Worm (Caenorhabditis elegans): Measurements from ENCODE around the gene scl-9.

The scl-9 gene

ce11 chrIV:13066044-13066443 lies 19.1 kb downstream of the scl-9 start:
- TF ChIP-seq ceh-30 (tag; optimal IDR thresholded peaks at IDR 0.05) (no peak), elt-4 (tag; optimal IDR thresholded peaks at IDR 0.05) (peak; percentile 37)

- no peak for TF ChIP-seq madf-2 (tag; optimal IDR thresholded peaks at IDR 0.05)
- TF ChIP-seq elt-2 (tag; optimal IDR thresholded peaks at IDR 0.05) = no peak
- TF ChIP-seq ref-2 (tag; optimal IDR thresholded peaks at IDR 0.05) = no peak
These were observed 20.3 kb downstream of the scl-9 start, which contains the start of gene col-131 for ce11 chrIV:13067200-13067599. Gene col-131, minus strand, starts transcription at chrIV:13067300.

- TF ChIP-seq pha-2 (tag; optimal IDR thresholded peaks at IDR 0.05) (no peak), dmd-4 (tag; optimal IDR thresholded peaks at IDR 0.05; ENCODE audit: borderline replicate concordance) (no peak), hlh-13 (GFP tag; optimal IDR thresholded peaks at IDR 0.05) (no peak), ceh-9 (tag; optimal IDR thresholded peaks at IDR 0.05) (no peak), pag-3 (tag; optimal IDR thresholded peaks at IDR 0.05; ENCODE audit: borderline replicate concordance) (no peak), nhr-11 (tag; optimal IDR thresholded peaks at IDR 0.05) (no peak)
These were observed 21.5 kb downstream of the scl-9 start, which contains the start of gene scl-6 for ce11 chrIV:13068451-13068850. Gene scl-6, plus strand, starts transcription at chrIV:13068751.

ce11 chrIV:13070142-13070541 lies 23.2 kb downstream of the scl-9 start, which contains the start of gene scl-7:
Gene scl-7, plus strand, starts transcription at chrIV:13070442.
- TF ChIP-seq tbx-2 (tag; optimal IDR thresholded peaks at IDR 0.05) = no peak
- no peak for TF ChIP-seq ceh-45 (GFP tag; IDR thresholded peaks at IDR 0.05)
- no peak for TF ChIP-seq nhr-232 (tag; optimal IDR thresholded peaks at IDR 0.05)
- TF ChIP-seq elt-4 (tag; optimal IDR thresholded peaks at IDR 0.05) = no peak

- TF ChIP-seq fkh-6 (tag; optimal IDR thresholded peaks at IDR 0.05) = no peak
- TF ChIP-seq sox-4 (tag; optimal IDR thresholded peaks at IDR 0.05) = no peak
- TF ChIP-seq ceh-14 (tag; optimal IDR thresholded peaks at IDR 0.05) = no peak
- no peak for TF ChIP-seq ceh-34 (tag; optimal IDR thresholded peaks at IDR 0.05)
- no peak for TF ChIP-seq pha-4 (tag; optimal IDR thresholded peaks at IDR 0.05)
- TF ChIP-seq pax-1 (tag; optimal IDR thresholded peaks at IDR 0.05) = no peak
- TF ChIP-seq ceh-48 (tag; optimal IDR thresholded peaks at IDR 0.05) = no peak
- no peak for TF ChIP-seq Y22D7AL.16 (tag; optimal IDR thresholded peaks at IDR 0.05)
- TF ChIP-seq fax-1 (tag; optimal IDR thresholded peaks at IDR 0.05) = no peak
- TF ChIP-seq hlh-30 (tag; optimal IDR thresholded peaks at IDR 0.05; ENCODE audit: insufficient read depth) = no peak
- TF ChIP-seq ceh-45 (GFP tag; IDR thresholded peaks at IDR 0.05) = no peak
- no peak for TF ChIP-seq pat-9 (tag; optimal IDR thresholded peaks at IDR 0.05)
- TF ChIP-seq elt-2 (tag; optimal IDR thresholded peaks at IDR 0.05) = no peak
- TF ChIP-seq hlh-6 (tag; optimal IDR thresholded peaks at IDR 0.05) = no peak
- no peak for TF ChIP-seq madf-2 (tag; optimal IDR thresholded peaks at IDR 0.05)
- TF ChIP-seq mec-3 (tag; optimal IDR thresholded peaks at IDR 0.05; ENCODE audit: borderline replicate concordance) = no peak
- TF ChIP-seq pha-2 (tag; optimal IDR thresholded peaks at IDR 0.05) = no peak
- TF ChIP-seq T23F11.4 (GFP tag; optimal IDR thresholded peaks at IDR 0.05) = no peak
- TF ChIP-seq ceh-31 (tag; optimal IDR thresholded peaks at IDR 0.05) = no peak
- no peak for TF ChIP-seq C08G9.2 (tag; optimal IDR thresholded peaks at IDR 0.05)
These were observed 24.5 kb downstream of the scl-9 start, which contains the start of gene scl-8 for ce11 chrIV:13071445-13071844. Gene scl-8, plus strand, starts transcription at chrIV:13071745.

ce11 chrIV:13075625-13076252 lies 28.8 kb downstream of the scl-9 start:
- TF ChIP-seq ref-2 (tag; optimal IDR thresholded peaks at IDR 0.05) = no peak
- no peak for TF ChIP-seq sox-4 (tag; optimal IDR thresholded peaks at IDR 0.05)
- no peak for TF ChIP-seq ceh-34 (tag; optimal IDR thresholded peaks at IDR 0.05)
- no peak for TF ChIP-seq K02D7.2 (tag; optimal IDR thresholded peaks at IDR 0.05)
- TF ChIP-seq pax-1 (tag; optimal IDR thresholded peaks at IDR 0.05) = no peak
- no peak for TF ChIP-seq hlh-15 (tag; optimal IDR thresholded peaks at IDR 0.05)
- TF ChIP-seq che-1 (tag; optimal IDR thresholded peaks at IDR 0.05) = no peak
- TF ChIP-seq ceh-45 (GFP tag; IDR thresholded peaks at IDR 0.05) = no peak
- TF ChIP-seq unc-42 (tag; optimal IDR thresholded peaks at IDR 0.05) = no peak
- no peak for TF ChIP-seq sox-2 (GFP tag; IDR thresholded peaks at IDR 0.05)
- no peak for TF ChIP-seq elt-2 (tag; optimal IDR thresholded peaks at IDR 0.05)
- TF ChIP-seq nhr-232 (tag; optimal IDR thresholded peaks at IDR 0.05) = no peak
